Worm (Caenorhabditis elegans) whole organism, L4 larva: ENCODE measurements around the gene srh-234.

ENCODE experiments used
- F44E2.7 ChIP-seq: fragments of 200-800 bp; sonication (Bioruptor generic); IDR thresholded peaks from 2 replicates; pipeline ENCODE4 v2.1.2; 2022; ENCODE audit warnings: missing genetic modification characterization, missing compliant biosample characterization
- T26A8.4 ChIP-seq: fragments of 200-800 bp; sonication (Bioruptor generic); IDR thresholded peaks from 2 replicates; pipeline ENCODE4 v1.3.6; 2022; ENCODE audit warnings: missing genetic modification characterization, missing compliant biosample characterization
- Y5F2A.4 ChIP-seq: fragments of 200-800 bp; sonication (Bioruptor generic); optimal IDR thresholded peaks from 2 replicates; lab custom pipeline; 2018; ENCODE audit warnings: mild to moderate bottlenecking, missing genetic modification characterization, missing compliant biosample characterization
- Y75B8A.6 ChIP-seq: fragments of 200-800 bp; sonication (Bioruptor generic); IDR thresholded peaks from 2 replicates; pipeline ENCODE4 v1.3.6; 2022; ENCODE audit warnings: missing genetic modification reagents, missing genetic modification characterization, missing compliant biosample characterization
- ZK337.2 ChIP-seq: fragments of 200-800 bp; sonication (Bioruptor generic); IDR thresholded peaks from 2 replicates; pipeline ENCODE4 v1.3.6; 2022; ENCODE audit warnings: missing genetic modification reagents, missing genetic modification characterization, missing compliant biosample characterization
- aha-1 ChIP-seq: fragments of 150-350 bp; peaks from one replicate; lab custom pipeline; 2014; ENCODE audit warnings: missing biosample characterization, missing genetic modification characterization
- ceh-20 ChIP-seq: fragments of 200-800 bp; sonication (Bioruptor generic); IDR thresholded peaks from 2 replicates; pipeline ENCODE4 v1.3.6; 2022; ENCODE audit warnings: missing genetic modification reagents, missing genetic modification characterization, missing compliant biosample characterization
- ceh-28 ChIP-seq: fragments of 150-350 bp; optimal IDR thresholded peaks from 2 replicates; lab custom pipeline; 2014; ENCODE audit warnings: missing biosample characterization, missing genetic modification reagents, missing genetic modification characterization
- ceh-62 ChIP-seq: sonication (generic microtip); optimal IDR thresholded peaks from 2 replicates; lab custom pipeline; 2017; ENCODE audit warnings: missing biosample characterization, missing genetic modification characterization
- cey-2 ChIP-seq: sonication (generic microtip); optimal IDR thresholded peaks from 3 replicates; lab custom pipeline; 2017; ENCODE audit warnings: missing genetic modification characterization, mild to moderate bottlenecking, missing compliant biosample characterization, antibody characterized with exemption, borderline replicate concordance; ENCODE audit not compliant: insufficient read depth
- daf-12 ChIP-seq: fragments of 150-350 bp; optimal IDR thresholded peaks from 2 replicates; lab custom pipeline; 2014; ENCODE audit warnings: missing biosample characterization, missing genetic modification reagents, missing genetic modification characterization
- daf-19 ChIP-seq: fragments of 200-800 bp; sonication (Bioruptor generic); conservative IDR thresholded peaks from 2 replicates; pipeline ENCODE4 v1.3.6; 2022; ENCODE audit warnings: missing genetic modification characterization, missing compliant biosample characterization
- daf-8 ChIP-seq: fragments of 200-800 bp; sonication (Bioruptor generic); IDR thresholded peaks from 2 replicates; pipeline ENCODE4 v1.3.6; 2022; ENCODE audit warnings: missing genetic modification characterization, missing compliant biosample characterization
- dmd-8 ChIP-seq: fragments of 200-800 bp; sonication (Bioruptor generic); IDR thresholded peaks from 2 replicates; pipeline ENCODE4 v1.3.6; 2022; ENCODE audit warnings: missing genetic modification characterization, missing compliant biosample characterization
- dmd-9 ChIP-seq: fragments of 200-800 bp; sonication (Bioruptor generic); IDR thresholded peaks from 2 replicates; pipeline ENCODE4 v1.3.6; 2022; ENCODE audit warnings: missing genetic modification reagents, missing genetic modification characterization, missing compliant biosample characterization
- dpl-1 ChIP-seq: fragments of 150-350 bp; optimal IDR thresholded peaks from 2 replicates; lab custom pipeline; 2014; ENCODE audit warnings: missing biosample characterization, missing genetic modification reagents, missing genetic modification characterization
- hlh-11 ChIP-seq: fragments of 200-800 bp; sonication (Bioruptor generic); optimal IDR thresholded peaks from 2 replicates; lab custom pipeline; 2018; ENCODE audit warnings: mild to moderate bottlenecking, missing genetic modification characterization, missing compliant biosample characterization
- hmg-1.1 ChIP-seq: fragments of 200-800 bp; sonication (Bioruptor generic); IDR thresholded peaks from 2 replicates; pipeline ENCODE4 v1.3.6; 2022; ENCODE audit warnings: missing genetic modification reagents, missing genetic modification characterization, missing compliant biosample characterization
- jun-1 ChIP-seq: fragments of 150-350 bp; optimal IDR thresholded peaks from 2 replicates; lab custom pipeline; 2014; ENCODE audit warnings: missing biosample characterization, missing genetic modification reagents, missing genetic modification characterization
- lim-7 ChIP-seq: fragments of 200-800 bp; sonication (Bioruptor generic); IDR thresholded peaks from 2 replicates; pipeline ENCODE4 v1.3.6; 2022; ENCODE audit warnings: missing genetic modification characterization, missing compliant biosample characterization
- lin-13 ChIP-seq: fragments of 150-350 bp; optimal IDR thresholded peaks from 2 replicates; lab custom pipeline; 2014; ENCODE audit warnings: missing biosample characterization, missing genetic modification reagents, missing genetic modification characterization
- lin-29 ChIP-seq: fragments of 200-800 bp; sonication (Bioruptor generic); IDR thresholded peaks from 2 replicates; pipeline ENCODE4 v1.3.6; 2022; ENCODE audit warnings: missing genetic modification reagents, missing genetic modification characterization, missing compliant biosample characterization
- lir-3 ChIP-seq: sonication (generic microtip); optimal IDR thresholded peaks from 2 replicates; lab custom pipeline; 2016; ENCODE audit warnings: mild to moderate bottlenecking, missing genetic modification characterization, missing compliant biosample characterization
- madf-5 ChIP-seq, 2 experiments: fragments of 200-800 bp; sonication (Bioruptor generic); IDR thresholded peaks; 2 replicates each; pipeline ENCODE4 v1.3.6; 2022; ENCODE audit warnings: missing compliant biosample characterization in 2 of 2, missing genetic modification characterization in 2 of 2
- mdl-1 ChIP-seq, 2 experiments: fragments of 150-350 bp in 1 of 2; sonication (generic microtip) in 1 of 2; optimal IDR thresholded peaks; 2 replicates each; lab custom pipeline; 2014 to 2017; ENCODE audit warnings: missing biosample characterization in 2 of 2, missing genetic modification characterization in 2 of 2
- mep-1 ChIP-seq: fragments of 150-350 bp; sonication (generic microtip); optimal IDR thresholded peaks from 3 replicates; lab custom pipeline; 2014; ENCODE audit warnings: missing biosample characterization, missing genetic modification characterization
- nhr-10 ChIP-seq: fragments of 150-350 bp; optimal IDR thresholded peaks from 2 replicates; lab custom pipeline; 2014; ENCODE audit warnings: missing biosample characterization, missing genetic modification characterization
- nhr-102 ChIP-seq: sonication (generic microtip); optimal IDR thresholded peaks from 2 replicates; lab custom pipeline; 2016; ENCODE audit warnings: mild to moderate bottlenecking, missing genetic modification characterization, moderate library complexity, missing compliant biosample characterization
- nhr-11 ChIP-seq: fragments of 150-350 bp; optimal IDR thresholded peaks from 2 replicates; lab custom pipeline; 2014; ENCODE audit warnings: missing biosample characterization, missing genetic modification characterization
- nhr-48 ChIP-seq: sonication (generic microtip); optimal IDR thresholded peaks from 2 replicates; lab custom pipeline; 2016; ENCODE audit warnings: mild to moderate bottlenecking, missing genetic modification characterization, missing compliant biosample characterization
- nhr-6 ChIP-seq: fragments of 150-350 bp; optimal IDR thresholded peaks from 2 replicates; lab custom pipeline; 2014; ENCODE audit warnings: missing biosample characterization, missing genetic modification characterization
- nhr-76 ChIP-seq: fragments of 150-350 bp; optimal IDR thresholded peaks from 2 replicates; lab custom pipeline; 2014; ENCODE audit warnings: missing biosample characterization, missing genetic modification characterization
- nhr-77 ChIP-seq: fragments of 150-350 bp; optimal IDR thresholded peaks from 2 replicates; lab custom pipeline; 2014; ENCODE audit warnings: missing biosample characterization, missing genetic modification characterization
- rbr-2 ChIP-seq: sonication (generic microtip); optimal IDR thresholded peaks from 2 replicates; lab custom pipeline; 2016; ENCODE audit warnings: missing genotype, missing genetic modification characterization, missing compliant biosample characterization
- snpc-4 ChIP-seq: fragments of 150-350 bp; optimal IDR thresholded peaks from 2 replicates; lab custom pipeline; 2014; ENCODE audit warnings: missing biosample characterization, missing genetic modification characterization
- spr-3 ChIP-seq: fragments of 200-800 bp; sonication (Bioruptor generic); optimal IDR thresholded peaks from 2 replicates; lab custom pipeline; 2018; ENCODE audit warnings: mild to moderate bottlenecking, missing genetic modification characterization, missing compliant biosample characterization
- tag-97 ChIP-seq: fragments of 200-800 bp; sonication (Bioruptor generic); IDR thresholded peaks from 2 replicates; pipeline ENCODE4 v1.3.6; 2022; ENCODE audit warnings: missing genetic modification characterization, missing compliant biosample characterization
- unc-39 ChIP-seq: sonication (generic microtip); optimal IDR thresholded peaks from 2 replicates; lab custom pipeline; 2017; ENCODE audit warnings: missing biosample characterization, missing genetic modification characterization
- unc-62 ChIP-seq, 3 experiments: fragments of 150-350 bp in 1 of 3; sonication (generic microtip); optimal IDR thresholded peaks in 2 of 3; peaks in 1 of 3; 1 replicate in 1 of 3; 2 replicates in 2 of 3; lab custom pipeline; 2014 to 2017; ENCODE audit warnings: missing biosample characterization in 3 of 3, missing genetic modification characterization in 3 of 3, missing genetic modification reagents in 3 of 3, missing genotype in 1 of 3
- vab-7 ChIP-seq: fragments of 200-800 bp; sonication (Bioruptor generic); IDR thresholded peaks from 2 replicates; pipeline ENCODE4 v1.3.6; 2022; ENCODE audit warnings: missing genetic modification reagents, missing genetic modification characterization, missing compliant biosample characterization
- zip-2 ChIP-seq: fragments of 150-350 bp; optimal IDR thresholded peaks from 2 replicates; lab custom pipeline; 2014; ENCODE audit warnings: missing biosample characterization, missing genetic modification characterization
- ztf-11 ChIP-seq: fragments of 150-350 bp; optimal IDR thresholded peaks from 2 replicates; lab custom pipeline; 2014; ENCODE audit warnings: missing biosample characterization, missing genetic modification characterization

The srh-234 gene

DNA sequence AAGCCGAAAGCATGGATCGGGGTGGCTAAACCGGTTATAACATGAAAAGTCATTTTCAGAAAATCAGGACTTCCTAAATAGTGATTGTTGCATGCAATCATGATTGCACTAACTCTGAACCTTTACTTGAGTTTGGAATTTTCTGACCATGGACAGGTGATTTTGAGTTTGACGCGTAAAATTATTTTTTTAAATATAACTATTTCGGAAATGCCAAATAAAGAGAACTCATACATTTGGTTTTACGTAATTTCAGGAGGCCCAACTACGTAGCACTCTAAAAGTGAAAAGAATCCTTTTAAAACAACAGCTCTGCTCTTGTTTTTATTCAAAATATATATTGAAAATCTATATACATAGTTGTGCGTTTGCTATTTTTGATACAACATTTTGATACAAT is at the start of gene srh-234:
TSS of gene srh-234 (minus strand) at position 101 of the 400 bp plus-strand sequence.
- TF ChIP-seq ceh-62 (tag; lab: Kevin White, UChicago) (no peak), nhr-48 (tag; lab: Kevin White, UChicago) (no peak), F44E2.7 (GFP tag; lab: Robert Waterston, UW) (no peak), cey-2 (no peak), jun-1 (tag; lab: Kevin White, UChicago) (no peak), T26A8.4 (GFP tag; lab: Robert Waterston, UW) (no peak), daf-8 (GFP tag; lab: Robert Waterston, UW) (no peak), lim-7 (GFP tag; lab: Robert Waterston, UW) (no peak), nhr-76 (tag; lab: Kevin White, UChicago) (no peak)

DNA sequence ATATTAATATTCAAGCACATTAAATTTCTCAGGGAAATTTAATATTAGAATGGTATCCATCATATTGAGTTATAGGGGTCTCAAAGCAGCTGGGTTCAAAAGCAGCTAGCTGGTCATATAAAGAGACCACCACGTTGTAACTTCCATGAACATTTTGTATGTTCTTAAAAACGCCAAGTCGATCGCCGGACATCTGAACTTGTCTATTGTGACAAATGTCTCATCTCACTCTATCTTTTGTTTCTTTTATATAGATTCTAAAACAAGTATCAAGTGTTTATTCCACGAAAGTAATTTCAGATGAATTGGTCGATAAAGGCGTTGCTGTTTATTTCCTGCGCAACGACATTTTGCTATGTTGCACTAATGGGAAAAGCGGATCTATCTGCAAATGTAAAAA is 45.2 kb upstream of the srh-234 start, which contains the start of gene ZK105.3:
TSS of gene ZK105.3 (plus strand) at position 301 of the 400 bp plus-strand sequence.
- TF ChIP-seq nhr-77 (tag; lab: Kevin White, UChicago) (no peak), lin-29 (no peak), ztf-11 (no peak), T26A8.4 (GFP tag; lab: Robert Waterston, UW) (no peak), nhr-48 (tag; lab: Kevin White, UChicago) (no peak), mep-1 (tag; lab: Kevin White, UChicago) (no peak)

DNA sequence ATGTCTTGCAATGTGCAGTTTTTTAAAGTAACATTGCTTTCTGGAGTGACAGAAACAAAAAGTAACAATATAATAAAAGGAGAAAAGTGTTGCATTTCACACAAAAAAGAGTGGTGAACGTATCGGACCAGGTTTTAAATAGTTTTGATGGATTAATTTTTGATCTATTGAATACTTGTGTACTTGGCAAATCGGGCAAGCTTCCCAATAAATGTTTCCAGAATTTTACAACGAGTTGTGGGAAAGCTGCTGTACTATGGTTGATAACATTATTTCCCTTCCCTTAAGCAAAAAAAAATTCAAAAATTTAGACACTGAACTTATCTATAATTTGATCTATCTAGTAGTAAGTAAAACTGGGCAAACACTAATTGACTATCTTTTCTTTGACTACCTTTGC is 41.7 kb upstream of the srh-234 start, which contains the start of gene C12D5.10:
TSS of gene C12D5.10 (minus strand) at position 101 of the 400 bp plus-strand sequence.
- no peak for TF ChIP-seq nhr-102
- TF ChIP-seq ceh-20, result no peak
- TF ChIP-seq lir-3, result no peak
- no peak for TF ChIP-seq cey-2
- TF ChIP-seq tag-97 (GFP tag; lab: Robert Waterston, UW), result no peak
- TF ChIP-seq nhr-11 (tag; lab: Kevin White, UChicago), result no peak
- TF ChIP-seq nhr-48 (tag; lab: Kevin White, UChicago), result no peak
- TF ChIP-seq ceh-28, result no peak
- TF ChIP-seq hlh-11, result no peak
- no peak for TF ChIP-seq lim-7 (GFP tag; lab: Robert Waterston, UW)
- TF ChIP-seq snpc-4, result no peak
- TF ChIP-seq mdl-1 (tag; optimal IDR thresholded peaks at IDR 0.05; lab: Kevin White, UChicago), result no peak
- TF ChIP-seq ZK337.2, result no peak
- TF ChIP-seq madf-5 (GFP tag; IDR thresholded peaks at IDR 0.05; lab: Robert Waterston, UW), result no peak
- no peak for TF ChIP-seq daf-19 (GFP tag; lab: Robert Waterston, UW)
- no peak for TF ChIP-seq daf-12 (tag; lab: Kevin White, UChicago)
- TF ChIP-seq aha-1 (tag; lab: Kevin White, UChicago), result no peak
- TF ChIP-seq nhr-6 (tag; lab: Kevin White, UChicago), result no peak
- no peak for TF ChIP-seq zip-2 (tag; lab: Kevin White, UChicago)

DNA sequence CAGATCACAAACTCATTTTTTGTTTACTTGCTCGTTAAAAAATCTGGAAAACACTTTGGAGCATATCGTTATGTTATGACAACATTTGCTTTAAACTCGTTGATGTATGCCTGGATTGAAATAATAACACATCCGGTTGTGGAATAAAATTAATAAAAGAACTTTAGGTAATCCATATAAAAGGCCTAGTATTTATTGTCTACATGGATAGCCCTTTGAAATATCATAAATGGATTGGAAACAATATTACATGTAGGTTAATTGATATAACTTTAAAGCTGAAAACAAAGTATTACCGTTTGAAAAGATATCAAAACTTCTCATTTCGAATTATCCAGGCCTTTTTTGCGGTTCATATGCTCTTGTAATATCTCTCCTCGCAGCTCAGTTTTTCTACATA is 39.0 kb upstream of the srh-234 start:
- TF ChIP-seq dmd-9 (no peak), unc-62 (GFP tag; optimal IDR thresholded peaks at IDR 0.05 in 1 of 2; lab: Kevin White, UChicago) (peak in 1 of 2 experiments; percentile 90), unc-62 (tag; optimal IDR thresholded peaks at IDR 0.05; lab: Kevin White, UChicago) (no peak), zip-2 (tag; lab: Kevin White, UChicago) (no peak), dpl-1 (no peak)
- TF ChIP-seq, all 104 proteins: peak for 1

DNA sequence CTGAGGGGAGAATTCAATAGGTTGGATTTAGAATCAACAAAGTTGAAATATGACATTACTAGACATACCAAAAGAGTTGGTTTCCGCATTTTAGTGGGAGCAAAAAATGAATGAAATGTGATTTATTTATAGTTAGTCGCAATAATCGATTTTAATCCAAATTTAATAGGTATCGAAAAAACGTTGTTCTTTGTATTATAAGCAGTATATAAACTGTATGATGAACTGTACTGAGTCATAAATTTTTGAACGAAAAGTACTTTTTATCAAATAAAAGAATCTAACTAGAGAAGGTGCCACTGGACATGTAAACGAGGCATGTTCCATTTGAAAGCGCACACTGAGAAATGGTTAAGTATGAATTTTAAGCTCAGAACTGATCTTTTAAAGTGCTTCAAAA is 38.2 kb upstream of the srh-234 start, which contains the start of gene C12D5.9:
TSS of gene C12D5.9 (minus strand) at position 101 of the 400 bp plus-strand sequence.
- TF ChIP-seq vab-7 (GFP tag; lab: Robert Waterston, UW) (no peak), spr-3 (no peak), rbr-2 (tag; lab: Kevin White, UChicago) (no peak), jun-1 (tag; lab: Kevin White, UChicago) (no peak), unc-39 (tag; lab: Kevin White, UChicago) (no peak), nhr-10 (tag; lab: Kevin White, UChicago) (no peak), lin-13 (GFP tag; lab: Kevin White, UChicago) (no peak), nhr-48 (tag; lab: Kevin White, UChicago) (no peak), dmd-8 (GFP tag; lab: Robert Waterston, UW) (no peak), Y75B8A.6 (GFP tag; lab: Robert Waterston, UW) (no peak), Y5F2A.4 (GFP tag; lab: Kevin White, UChicago) (no peak), hmg-1.1 (GFP tag; lab: Robert Waterston, UW) (no peak)
